Worm (Caenorhabditis elegans) whole organism, early embryonic: ENCODE data around the gene str-160.

Experiments used
- B0310.2 ChIP-seq: sonication (generic microtip); optimal IDR thresholded peaks from 2 replicates; lab custom pipeline; 2016; ENCODE audit warnings: mild to moderate bottlenecking, missing genetic modification characterization, missing compliant biosample characterization
- ama-1 ChIP-seq: fragments of 150-350 bp; optimal IDR thresholded peaks from 2 replicates; lab custom pipeline; 2014
- ceh-13 ChIP-seq: fragments of 200-800 bp; sonication (Bioruptor generic); optimal IDR thresholded peaks from 2 replicates; lab custom pipeline; 2018; ENCODE audit warnings: mild to moderate bottlenecking, missing genetic modification characterization, missing compliant biosample characterization
- ets-7 ChIP-seq: sonication (generic microtip); optimal IDR thresholded peaks from 2 replicates; lab custom pipeline; 2016; ENCODE audit warnings: missing genotype, missing genetic modification characterization, missing compliant biosample characterization
- flt-1 ChIP-seq: fragments of 200-800 bp; sonication (Bioruptor generic); IDR thresholded peaks from 2 replicates; pipeline ENCODE4 v1.3.6; 2022; ENCODE audit warnings: missing genetic modification characterization, missing compliant biosample characterization
- hmg-4 ChIP-seq: fragments of 200-800 bp; sonication (Bioruptor generic); optimal IDR thresholded peaks from 2 replicates; lab custom pipeline; 2018; ENCODE audit warnings: mild to moderate bottlenecking, missing genetic modification characterization, missing compliant biosample characterization
- hnd-1 ChIP-seq: sonication (generic microtip); optimal IDR thresholded peaks from 2 replicates; lab custom pipeline; 2016; ENCODE audit warnings: missing genetic modification characterization, missing compliant biosample characterization
- sea-1 ChIP-seq: fragments of 200-800 bp; sonication (Bioruptor generic); conservative IDR thresholded peaks from 2 replicates; pipeline ENCODE4 v1.3.6; 2022; ENCODE audit warnings: missing genetic modification characterization, missing compliant biosample characterization
- tbx-37 ChIP-seq: fragments of 200-800 bp; sonication (Bioruptor generic); conservative IDR thresholded peaks from 2 replicates; pipeline ENCODE4 v1.3.6; 2022; ENCODE audit warnings: missing genetic modification reagents, missing genetic modification characterization, missing compliant biosample characterization
- tra-4 ChIP-seq: sonication (generic microtip); optimal IDR thresholded peaks from 2 replicates; lab custom pipeline; 2017; ENCODE audit warnings: missing genetic modification characterization, missing compliant biosample characterization

DNA sequence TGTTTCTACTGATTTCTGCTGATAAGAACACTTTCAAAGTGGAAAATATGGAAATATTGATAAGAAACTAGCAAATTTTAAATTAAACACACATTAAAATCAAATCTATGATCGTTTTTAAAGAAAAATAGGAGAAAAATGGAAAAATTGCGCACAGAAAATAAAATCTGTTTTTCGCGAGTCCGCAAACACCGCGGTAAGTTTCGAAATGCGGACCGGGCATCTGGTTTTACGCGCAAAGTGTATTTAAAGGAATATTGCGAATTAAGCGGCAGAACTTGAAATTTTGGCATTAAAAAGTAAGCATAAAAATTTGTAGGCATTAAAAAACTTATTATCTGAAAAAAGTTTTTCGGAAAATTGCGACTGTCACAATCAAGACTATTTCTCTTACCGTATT lies 38.5 kb downstream of the str-160 start:
- no peak for TF ChIP-seq hmg-4 (GFP tag; lab: Kevin White, UChicago)
- no peak for TF ChIP-seq ceh-13 (GFP tag; lab: Kevin White, UChicago)
- TF ChIP-seq ama-1 (lab: Kevin White, UChicago) = no peak
- TF ChIP-seq flt-1 (GFP tag; lab: Robert Waterston, UW) = no peak
- no peak for TF ChIP-seq tra-4 (tag; lab: Kevin White, UChicago)
- TF ChIP-seq B0310.2 = no peak
- TF ChIP-seq tbx-37 (GFP tag; lab: Robert Waterston, UW) = no peak
- no peak for TF ChIP-seq sea-1
- TF ChIP-seq ets-7 (tag; lab: Kevin White, UChicago) = no peak
- no peak for TF ChIP-seq hnd-1 (tag; lab: Kevin White, UChicago)
